Worm (Caenorhabditis elegans): ENCODE measurements around the gene ins-14.

Gene ins-14

ce11 chrII:6754671-6755224 is 9.1 kb upstream of the ins-14 start, which contains the start of the genes srx-95 and fis-1:
Gene srx-95, minus strand, starts transcription at chrII:6754771.
Gene fis-1, plus strand, starts transcription at chrII:6755174.
- TF ChIP-seq sea-1 (GFP tag; conservative IDR thresholded peaks at IDR 0.05) (no peak), B0310.2 (tag; optimal IDR thresholded peaks at IDR 0.05) (no peak), ceh-13 (GFP tag; optimal IDR thresholded peaks at IDR 0.05) (no peak), tra-4 (tag; optimal IDR thresholded peaks at IDR 0.05) (no peak), scrt-1 (GFP tag; IDR thresholded peaks at IDR 0.05) (no peak), pes-1 (GFP tag; IDR thresholded peaks at IDR 0.05) (no peak), ets-7 (tag; optimal IDR thresholded peaks at IDR 0.05) (no peak), ama-1 (optimal IDR thresholded peaks at IDR 0.05) (no peak), hmbx-1 (tag; optimal IDR thresholded peaks at IDR 0.05) (no peak), aly-1 (tag; optimal IDR thresholded peaks at IDR 0.05) (no peak), flt-1 (GFP tag; IDR thresholded peaks at IDR 0.05) (no peak), hmg-4 (GFP tag; optimal IDR thresholded peaks at IDR 0.05) (no peak), tbx-11 (GFP tag; IDR thresholded peaks at IDR 0.05) (no peak), F13C5.2 (tag; optimal IDR thresholded peaks at IDR 0.05) (no peak), ceh-36 (tag; optimal IDR thresholded peaks at IDR 0.05) (no peak), hnd-1 (tag; optimal IDR thresholded peaks at IDR 0.05) (no peak)

ce11 chrII:6752850-6753249 is 7.2 kb upstream of the ins-14 start, which contains the start of gene F41G3.21:
Gene F41G3.21, minus strand, starts transcription at chrII:6752950.
- TF ChIP-seq F13C5.2 (tag; optimal IDR thresholded peaks at IDR 0.05) (no peak), B0310.2 (tag; optimal IDR thresholded peaks at IDR 0.05) (no peak), hmg-4 (GFP tag; optimal IDR thresholded peaks at IDR 0.05) (no peak), scrt-1 (GFP tag; IDR thresholded peaks at IDR 0.05) (no peak), tra-4 (tag; optimal IDR thresholded peaks at IDR 0.05) (no peak), tbx-37 (GFP tag; conservative IDR thresholded peaks at IDR 0.05) (no peak)

- TF ChIP-seq ceh-36 (tag; optimal IDR thresholded peaks at IDR 0.05), result no peak
- no peak for TF ChIP-seq B0310.2 (tag; optimal IDR thresholded peaks at IDR 0.05)
- TF ChIP-seq scrt-1 (GFP tag; IDR thresholded peaks at IDR 0.05), result no peak
- no peak for TF ChIP-seq aly-1 (tag; optimal IDR thresholded peaks at IDR 0.05)
- TF ChIP-seq sea-1 (GFP tag; conservative IDR thresholded peaks at IDR 0.05), result no peak
- TF ChIP-seq F13C5.2 (tag; optimal IDR thresholded peaks at IDR 0.05), result no peak
- no peak for TF ChIP-seq ets-7 (tag; optimal IDR thresholded peaks at IDR 0.05)
- TF ChIP-seq tra-4 (tag; optimal IDR thresholded peaks at IDR 0.05), result no peak
- no peak for TF ChIP-seq ama-1 (optimal IDR thresholded peaks at IDR 0.05)
- TF ChIP-seq hmg-4 (GFP tag; optimal IDR thresholded peaks at IDR 0.05), result no peak
- no peak for TF ChIP-seq hmbx-1 (tag; optimal IDR thresholded peaks at IDR 0.05)
- no peak for TF ChIP-seq tbx-37 (GFP tag; conservative IDR thresholded peaks at IDR 0.05)
- TF ChIP-seq ceh-13 (GFP tag; optimal IDR thresholded peaks at IDR 0.05), result no peak
- TF ChIP-seq hnd-1 (tag; optimal IDR thresholded peaks at IDR 0.05), result no peak
- no peak for TF ChIP-seq tbx-11 (GFP tag; IDR thresholded peaks at IDR 0.05)
- no peak for TF ChIP-seq pes-1 (GFP tag; IDR thresholded peaks at IDR 0.05)
- TF ChIP-seq flt-1 (GFP tag; IDR thresholded peaks at IDR 0.05), result no peak
Measured at ce11 chrII:6752027-6752426, 6.4 kb upstream of the ins-14 start, which contains the start of gene F41G3.19. Gene F41G3.19, minus strand, starts transcription at chrII:6752127.

- TF ChIP-seq hmbx-1 (tag; optimal IDR thresholded peaks at IDR 0.05), result no peak
- no peak for TF ChIP-seq flt-1 (GFP tag; IDR thresholded peaks at IDR 0.05)
- TF ChIP-seq ceh-36 (tag; optimal IDR thresholded peaks at IDR 0.05), result no peak
- TF ChIP-seq B0310.2 (tag; optimal IDR thresholded peaks at IDR 0.05), result no peak
- no peak for TF ChIP-seq F13C5.2 (tag; optimal IDR thresholded peaks at IDR 0.05)
- no peak for TF ChIP-seq ama-1 (optimal IDR thresholded peaks at IDR 0.05)
- TF ChIP-seq hnd-1 (tag; optimal IDR thresholded peaks at IDR 0.05), result no peak
- no peak for TF ChIP-seq hmg-4 (GFP tag; optimal IDR thresholded peaks at IDR 0.05)
- no peak for TF ChIP-seq pes-1 (GFP tag; IDR thresholded peaks at IDR 0.05)
- no peak for TF ChIP-seq tbx-11 (GFP tag; IDR thresholded peaks at IDR 0.05)
- TF ChIP-seq sea-1 (GFP tag; conservative IDR thresholded peaks at IDR 0.05), result no peak
Measured at ce11 chrII:6750929-6751328, 5.3 kb upstream of the ins-14 start, which contains the start of gene F41G3.20. Gene F41G3.20, minus strand, starts transcription at chrII:6751029.

- TF ChIP-seq sea-1 (GFP tag; conservative IDR thresholded peaks at IDR 0.05), result no peak
- no peak for TF ChIP-seq scrt-1 (GFP tag; IDR thresholded peaks at IDR 0.05)
- TF ChIP-seq F13C5.2 (tag; optimal IDR thresholded peaks at IDR 0.05), result no peak
- TF ChIP-seq tbx-11 (GFP tag; IDR thresholded peaks at IDR 0.05), result no peak
- TF ChIP-seq ets-7 (tag; optimal IDR thresholded peaks at IDR 0.05), result no peak
- no peak for TF ChIP-seq B0310.2 (tag; optimal IDR thresholded peaks at IDR 0.05)
- no peak for TF ChIP-seq hnd-1 (tag; optimal IDR thresholded peaks at IDR 0.05)
- TF ChIP-seq ceh-36 (tag; optimal IDR thresholded peaks at IDR 0.05), result no peak
- TF ChIP-seq tra-4 (tag; optimal IDR thresholded peaks at IDR 0.05), result no peak
- no peak for TF ChIP-seq tbx-37 (GFP tag; conservative IDR thresholded peaks at IDR 0.05)
- TF ChIP-seq hmg-4 (GFP tag; optimal IDR thresholded peaks at IDR 0.05), result no peak
- no peak for TF ChIP-seq ceh-13 (GFP tag; optimal IDR thresholded peaks at IDR 0.05)
- no peak for TF ChIP-seq ama-1 (optimal IDR thresholded peaks at IDR 0.05)
- no peak for TF ChIP-seq pes-1 (GFP tag; IDR thresholded peaks at IDR 0.05)
- TF ChIP-seq flt-1 (GFP tag; IDR thresholded peaks at IDR 0.05), result no peak
- TF ChIP-seq aly-1 (tag; optimal IDR thresholded peaks at IDR 0.05), result no peak
- TF ChIP-seq hmbx-1 (tag; optimal IDR thresholded peaks at IDR 0.05), result no peak
Measured at ce11 chrII:6749422-6749821, 3.8 kb upstream of the ins-14 start, which contains the start of gene F41G3.10. Gene F41G3.10, minus strand, starts transcription at chrII:6749522.

- TF ChIP-seq ceh-13 (GFP tag; optimal IDR thresholded peaks at IDR 0.05), result no peak
- TF ChIP-seq aly-1 (tag; optimal IDR thresholded peaks at IDR 0.05), result no peak
- TF ChIP-seq ceh-36 (tag; optimal IDR thresholded peaks at IDR 0.05), result no peak
- TF ChIP-seq ets-7 (tag; optimal IDR thresholded peaks at IDR 0.05), result no peak
- no peak for TF ChIP-seq hnd-1 (tag; optimal IDR thresholded peaks at IDR 0.05)
- no peak for TF ChIP-seq scrt-1 (GFP tag; IDR thresholded peaks at IDR 0.05)
- TF ChIP-seq ama-1 (optimal IDR thresholded peaks at IDR 0.05), result no peak
- no peak for TF ChIP-seq tbx-37 (GFP tag; conservative IDR thresholded peaks at IDR 0.05)
- no peak for TF ChIP-seq flt-1 (GFP tag; IDR thresholded peaks at IDR 0.05)
- no peak for TF ChIP-seq pes-1 (GFP tag; IDR thresholded peaks at IDR 0.05)
- TF ChIP-seq hmg-4 (GFP tag; optimal IDR thresholded peaks at IDR 0.05), result no peak
- no peak for TF ChIP-seq sea-1 (GFP tag; conservative IDR thresholded peaks at IDR 0.05)
- no peak for TF ChIP-seq tbx-11 (GFP tag; IDR thresholded peaks at IDR 0.05)
- no peak for TF ChIP-seq hmbx-1 (tag; optimal IDR thresholded peaks at IDR 0.05)
- TF ChIP-seq tra-4 (tag; optimal IDR thresholded peaks at IDR 0.05), result no peak
Measured at ce11 chrII:6746404-6746803, 790 bp upstream of the ins-14 start, which contains the start of gene F41G3.5. Gene F41G3.5, plus strand, starts transcription at chrII:6746704.

- TF ChIP-seq F13C5.2 (tag; optimal IDR thresholded peaks at IDR 0.05) (no peak), hmg-4 (GFP tag; optimal IDR thresholded peaks at IDR 0.05) (no peak), pes-1 (GFP tag; IDR thresholded peaks at IDR 0.05) (no peak), B0310.2 (tag; optimal IDR thresholded peaks at IDR 0.05) (no peak), scrt-1 (GFP tag; IDR thresholded peaks at IDR 0.05) (no peak), hmbx-1 (tag; optimal IDR thresholded peaks at IDR 0.05) (no peak), tbx-11 (GFP tag; IDR thresholded peaks at IDR 0.05) (no peak), ceh-13 (GFP tag; optimal IDR thresholded peaks at IDR 0.05) (no peak), hnd-1 (tag; optimal IDR thresholded peaks at IDR 0.05) (no peak), flt-1 (GFP tag; IDR thresholded peaks at IDR 0.05) (no peak), tra-4 (tag; optimal IDR thresholded peaks at IDR 0.05) (no peak), ets-7 (tag; optimal IDR thresholded peaks at IDR 0.05) (no peak)
Measured at ce11 chrII:6744648-6745047, 966 bp downstream of the ins-14 start, which contains the start of gene ins-15. Gene ins-15, minus strand, starts transcription at chrII:6744748.
